Fruit fly (Drosophila melanogaster) whole organism, wandering third instar larva: ENCODE measurements around the gene mre11.
A peak's percentile ranks its signal among the peaks of the same experiment; 100 is the strongest.

Experiments
- Abd-B ChIP-seq: fragments of >200 bp; optimal IDR thresholded peaks from 2 replicates; lab custom pipeline; 2017; ENCODE audit warnings: missing biosample characterization, missing genetic modification characterization
- CG32264 ChIP-seq: fragments of 200-800 bp; sonication (Bioruptor generic); optimal IDR thresholded peaks from 2 replicates; lab custom pipeline; 2016; ENCODE audit warnings: missing biosample characterization, missing genetic modification characterization
- CG9705 ChIP-seq: fragments of 200-800 bp; sonication (Bioruptor generic); optimal IDR thresholded peaks from 2 replicates; lab custom pipeline; 2018; ENCODE audit warnings: missing biosample characterization, mild to moderate bottlenecking, missing genetic modification characterization
- CrebA ChIP-seq: fragments of 200-800 bp; sonication (Bioruptor generic); optimal IDR thresholded peaks from 2 replicates; lab custom pipeline; 2016; ENCODE audit warnings: missing biosample characterization, mild to moderate bottlenecking, missing genetic modification characterization, borderline replicate concordance
- Dfd ChIP-seq: fragments of >200 bp; optimal IDR thresholded peaks from 2 replicates; lab custom pipeline; 2017; ENCODE audit warnings: missing biosample characterization, missing genetic modification characterization
- Dif ChIP-seq: fragments of 200-275, 200-300 bp; sonication (Bioruptor generic); optimal IDR thresholded peaks from 2 replicates; lab custom pipeline; 2018; ENCODE audit warnings: missing biosample characterization, missing genetic modification characterization; ENCODE audit not compliant: partially characterized antibody
- GATAd ChIP-seq: sonication (Bioruptor generic); optimal IDR thresholded peaks from 2 replicates; lab custom pipeline; 2016; ENCODE audit warnings: missing biosample characterization, missing genetic modification characterization
- HLH106 ChIP-seq: fragments of 200-800 bp; optimal IDR thresholded peaks from 3 replicates; lab custom pipeline; 2019; ENCODE audit warnings: missing biosample characterization, mild to moderate bottlenecking, missing genetic modification characterization, moderate library complexity
- Hnf4 ChIP-seq: fragments of 200-800 bp; sonication (Bioruptor generic); optimal IDR thresholded peaks from 2 replicates; lab custom pipeline; 2016; ENCODE audit warnings: missing biosample characterization, mild to moderate bottlenecking, missing genetic modification characterization
- Hr78 ChIP-seq: fragments of >200 bp; optimal IDR thresholded peaks from 2 replicates; lab custom pipeline; 2017; ENCODE audit warnings: missing biosample characterization, missing genetic modification characterization
- Hr83 ChIP-seq: fragments of 200-300 bp; sonication (Bioruptor generic); optimal IDR thresholded peaks from 2 replicates; lab custom pipeline; 2016; ENCODE audit warnings: missing biosample characterization, mild to moderate bottlenecking, missing genetic modification characterization, moderate library complexity; ENCODE audit not compliant: poor library complexity, severe bottlenecking
- Jra ChIP-seq: sonication (Bioruptor generic); optimal IDR thresholded peaks from 2 replicates; lab custom pipeline; 2016; ENCODE audit warnings: missing biosample characterization, missing genetic modification characterization
- Mio ChIP-seq: sonication (Bioruptor generic); optimal IDR thresholded peaks from 2 replicates; lab custom pipeline; 2016; ENCODE audit warnings: missing biosample characterization, missing genetic modification characterization
- Myc ChIP-seq: fragments of >200 bp; optimal IDR thresholded peaks from 2 replicates; lab custom pipeline; 2017
- N ChIP-seq: fragments of >200 bp; optimal IDR thresholded peaks from 2 replicates; lab custom pipeline; 2018; ENCODE audit warnings: missing biosample characterization, missing external identifiers, missing genetic modification characterization
- OdsH ChIP-seq: fragments of 200-800 bp; sonication (Bioruptor generic); optimal IDR thresholded peaks from 2 replicates; lab custom pipeline; 2016; ENCODE audit warnings: missing biosample characterization, mild to moderate bottlenecking, missing genetic modification characterization
- Rel ChIP-seq, 2 experiments: fragments of 200-800 bp; sonication (Bioruptor generic) in 1 of 2; optimal IDR thresholded peaks; 2 replicates in 1 of 2; 3 replicates in 1 of 2; lab custom pipeline; 2016 to 2019; ENCODE audit warnings: mild to moderate bottlenecking in 2 of 2, missing biosample characterization in 2 of 2, missing genetic modification characterization in 2 of 2, moderate library complexity in 1 of 2
- Sp1 ChIP-seq: fragments of 200-800 bp; sonication (Bioruptor generic); optimal IDR thresholded peaks from 3 replicates; lab custom pipeline; 2019; ENCODE audit warnings: missing biosample characterization, mild to moderate bottlenecking, missing genetic modification characterization, moderate library complexity
- Vsx2 ChIP-seq: fragments of 200-300, 225-300 bp; sonication (Bioruptor generic); optimal IDR thresholded peaks from 2 replicates; lab custom pipeline; 2018; ENCODE audit warnings: missing biosample characterization, missing genetic modification characterization; ENCODE audit not compliant: partially characterized antibody
- br ChIP-seq: fragments of 200-800 bp; sonication (Bioruptor generic); optimal IDR thresholded peaks from 2 replicates; lab custom pipeline; 2016; ENCODE audit warnings: missing biosample characterization, missing genetic modification characterization
- brk ChIP-seq: fragments of 200-800 bp; sonication (Bioruptor generic); optimal IDR thresholded peaks from 2 replicates; lab custom pipeline; 2016; ENCODE audit warnings: missing biosample characterization, mild to moderate bottlenecking, missing genetic modification characterization
- dl ChIP-seq, 2 experiments: fragments of 175-275, 200-275 bp in 1 of 2; fragments of 200-275 bp in 1 of 2; sonication (Bioruptor generic); optimal IDR thresholded peaks; lab custom pipeline; 2018; ENCODE audit warnings: mild to moderate bottlenecking in 2 of 2, missing biosample characterization in 2 of 2, missing genetic modification characterization in 2 of 2, moderate library complexity in 2 of 2; ENCODE audit not compliant: partially characterized antibody in 2 of 2, insufficient read depth in 1 of 2
- dmrt93B ChIP-seq: fragments of 200-800 bp; sonication (Bioruptor generic); optimal IDR thresholded peaks from 2 replicates; lab custom pipeline; 2018; ENCODE audit warnings: missing biosample characterization, mild to moderate bottlenecking, missing genetic modification characterization
- dsf ChIP-seq: sonication (Bioruptor generic); optimal IDR thresholded peaks from 2 replicates; lab custom pipeline; 2016; ENCODE audit warnings: missing biosample characterization, missing genetic modification characterization, borderline replicate concordance
- ey ChIP-seq: fragments of 200-800 bp; sonication (Bioruptor generic); optimal IDR thresholded peaks from 2 replicates; lab custom pipeline; 2016; ENCODE audit warnings: missing biosample characterization, missing genetic modification characterization
- foxo ChIP-seq, 2 experiments: fragments of 200-800 bp; sonication (Bioruptor generic); optimal IDR thresholded peaks; 2 replicates in 1 of 2; 3 replicates in 1 of 2; lab custom pipeline; 2016 to 2017; ENCODE audit warnings: missing biosample characterization in 2 of 2, missing genetic modification characterization in 2 of 2
- fru ChIP-seq: fragments of 200-800 bp; sonication (Bioruptor generic); optimal IDR thresholded peaks from 3 replicates; lab custom pipeline; 2016; ENCODE audit warnings: missing biosample characterization, mild to moderate bottlenecking, missing genetic modification characterization
- h ChIP-seq: fragments of 200-800 bp; sonication (Bioruptor generic); optimal IDR thresholded peaks from 3 replicates; lab custom pipeline; 2016; ENCODE audit warnings: missing biosample characterization, mild to moderate bottlenecking, missing genetic modification characterization
- jim ChIP-seq: fragments of 175-275, 200-325 bp; sonication (Bioruptor generic); optimal IDR thresholded peaks from 2 replicates; lab custom pipeline; 2016; ENCODE audit warnings: missing biosample characterization, mild to moderate bottlenecking, missing genetic modification characterization
- lola ChIP-seq: fragments of >200 bp; optimal IDR thresholded peaks from 2 replicates; lab custom pipeline; 2017; ENCODE audit warnings: missing biosample characterization, missing genetic modification characterization
- pan ChIP-seq: fragments of >200 bp; optimal IDR thresholded peaks from 2 replicates; lab custom pipeline; 2017
- psq ChIP-seq: fragments of 200-800 bp; sonication (Bioruptor generic); optimal IDR thresholded peaks from 3 replicates; lab custom pipeline; 2017; ENCODE audit warnings: missing biosample characterization, mild to moderate bottlenecking, missing genetic modification characterization, moderate library complexity
- rgr ChIP-seq: fragments of 200-800 bp; sonication (Bioruptor generic); optimal IDR thresholded peaks from 3 replicates; lab custom pipeline; 2016; ENCODE audit warnings: missing biosample characterization, mild to moderate bottlenecking, missing genetic modification characterization
- sage ChIP-seq: fragments of 200-800 bp; sonication (Bioruptor generic); optimal IDR thresholded peaks from 2 replicates; lab custom pipeline; 2016; ENCODE audit warnings: missing biosample characterization, mild to moderate bottlenecking, missing genetic modification characterization
- sv ChIP-seq: fragments of 200-800 bp; sonication (Bioruptor generic); optimal IDR thresholded peaks from 3 replicates; lab custom pipeline; 2016; ENCODE audit warnings: missing biosample characterization, missing genetic modification characterization
- tai ChIP-seq: sonication (Bioruptor generic); optimal IDR thresholded peaks from 2 replicates; lab custom pipeline; 2016; ENCODE audit warnings: missing biosample characterization, missing genetic modification characterization
- usp ChIP-seq: fragments of >200 bp; optimal IDR thresholded peaks from 2 replicates; lab custom pipeline; 2017; ENCODE audit warnings: missing biosample characterization, missing genetic modification characterization
- woc ChIP-seq: sonication (Bioruptor generic); optimal IDR thresholded peaks from 2 replicates; lab custom pipeline; 2016; ENCODE audit warnings: missing biosample characterization, mild to moderate bottlenecking, missing genetic modification characterization

mre11 gene

dm6 chr2L:11271622-11272282 lies 10.1 kb upstream of the mre11 start:
- TF ChIP-seq CG9705 (GFP tag; lab: Kevin White, UChicago) (no peak), h (GFP tag; lab: Kevin White, UChicago) (peak; percentile 82), dl (GFP tag; optimal IDR thresholded peaks at IDR 0.05; lab: Kevin White, UChicago; ENCODE audit: insufficient read depth in 1 of 2, partially characterized antibody in 2 of 2) (peak in 1 of 2 experiments; percentile 74), Vsx2 (GFP tag; lab: Kevin White, UChicago) (peak; percentile 23), Myc (lab: Kevin White, UChicago) (peak; percentile 53), Rel (GFP tag; optimal IDR thresholded peaks at IDR 0.05; lab: Kevin White, UChicago) (no peak), Rel (tag; optimal IDR thresholded peaks at IDR 0.05; lab: Kevin White, UChicago) (peak; percentile 25), psq (GFP tag; lab: Kevin White, UChicago) (peak; percentile 73), Dif (peak; percentile 79), fru (peak; percentile 83), GATAd (GFP tag; lab: Kevin White, UChicago) (no peak), br (peak; percentile 73), jim (GFP tag; lab: Kevin White, UChicago) (no peak), Sp1 (peak; percentile 21), Hr83 (peak; percentile 32)

dm6 chr2L:11277927-11278351 lies 4.0 kb upstream of the mre11 start, which contains the start of gene CG33695:
CG33695 (plus strand) TSS chr2L:11278021.
- peak; percentile 83 for TF ChIP-seq h (GFP tag; lab: Kevin White, UChicago)
- TF ChIP-seq Vsx2 (GFP tag; lab: Kevin White, UChicago) = no peak
- TF ChIP-seq jim (GFP tag; lab: Kevin White, UChicago) = peak; percentile 30
- peak; percentile 37 for TF ChIP-seq dsf (GFP tag; lab: Kevin White, UChicago)
- TF ChIP-seq Sp1 = no peak
- peak; percentile 82 for TF ChIP-seq OdsH (GFP tag; lab: Kevin White, UChicago)
- no peak for TF ChIP-seq Myc (lab: Kevin White, UChicago)
- no peak for TF ChIP-seq Mio (GFP tag; lab: Kevin White, UChicago)
- no peak for TF ChIP-seq lola
- TF ChIP-seq fru = peak; percentile 84
- peak; percentile 80 for TF ChIP-seq Jra (GFP tag; lab: Kevin White, UChicago)
- no peak for TF ChIP-seq Abd-B
- no peak for TF ChIP-seq tai (GFP tag; lab: Kevin White, UChicago)
- TF ChIP-seq Dif = no peak
- TF ChIP-seq ey (GFP tag; lab: Kevin White, UChicago) = peak; percentile 71
- no peak for TF ChIP-seq pan (lab: Kevin White, UChicago)
- no peak for TF ChIP-seq dmrt93B
- peak in 1 of 2 experiments; percentile 87 for TF ChIP-seq foxo (GFP tag; optimal IDR thresholded peaks at IDR 0.05; lab: Kevin White, UChicago)
- TF ChIP-seq woc = no peak
- TF ChIP-seq Rel (GFP tag; optimal IDR thresholded peaks at IDR 0.05; lab: Kevin White, UChicago) = no peak
- TF ChIP-seq Rel (tag; optimal IDR thresholded peaks at IDR 0.05; lab: Kevin White, UChicago) = peak; percentile 27
- no peak for TF ChIP-seq CrebA (GFP tag; lab: Kevin White, UChicago)
- no peak for TF ChIP-seq Dfd (GFP tag; lab: Kevin White, UChicago)
- TF ChIP-seq CG9705 (GFP tag; lab: Kevin White, UChicago) = peak; percentile 42
- peak; percentile 81 for TF ChIP-seq br
- TF ChIP-seq N (GFP tag; lab: Kevin White, UChicago) = no peak
- TF ChIP-seq rgr (GFP tag; lab: Kevin White, UChicago) = peak; percentile 81
- TF ChIP-seq Hnf4 (GFP tag; lab: Kevin White, UChicago) = peak; percentile 90
- TF ChIP-seq usp (GFP tag; lab: Kevin White, UChicago) = no peak
- TF ChIP-seq sage (GFP tag; lab: Kevin White, UChicago) = peak; percentile 34
- peak; percentile 16 for TF ChIP-seq GATAd (GFP tag; lab: Kevin White, UChicago)
- TF ChIP-seq Hr83 = peak; percentile 89
- no peak for TF ChIP-seq Hr78 (GFP tag; lab: Kevin White, UChicago)
- TF ChIP-seq sv (GFP tag; lab: Kevin White, UChicago) = peak; percentile 65
- peak; percentile 69 for TF ChIP-seq psq (GFP tag; lab: Kevin White, UChicago)
- no peak for TF ChIP-seq dl (GFP tag; optimal IDR thresholded peaks at IDR 0.05; lab: Kevin White, UChicago; ENCODE audit: insufficient read depth in 1 of 2, partially characterized antibody in 2 of 2)
- peak; percentile 26 for TF ChIP-seq CG32264
- peak; percentile 44 for TF ChIP-seq HLH106 (tag; lab: Kevin White, UChicago)
- no peak for TF ChIP-seq brk (GFP tag; lab: Kevin White, UChicago)
